Fruit fly (Drosophila melanogaster) whole organism, wandering third instar larva: ENCODE measurements around the gene CG3517.
A peak's percentile ranks its signal among the peaks of the same experiment; 100 is the strongest.

Experiments used
- Abd-B ChIP-seq: fragments of >200 bp; optimal IDR thresholded peaks from 2 replicates; lab custom pipeline; 2017; ENCODE audit warnings: missing biosample characterization, missing genetic modification characterization
- CG32264 ChIP-seq: fragments of 200-800 bp; sonication (Bioruptor generic); optimal IDR thresholded peaks from 2 replicates; lab custom pipeline; 2016; ENCODE audit warnings: missing biosample characterization, missing genetic modification characterization
- CG9705 ChIP-seq: fragments of 200-800 bp; sonication (Bioruptor generic); optimal IDR thresholded peaks from 2 replicates; lab custom pipeline; 2018; ENCODE audit warnings: missing biosample characterization, mild to moderate bottlenecking, missing genetic modification characterization
- CrebA ChIP-seq: fragments of 200-800 bp; sonication (Bioruptor generic); optimal IDR thresholded peaks from 2 replicates; lab custom pipeline; 2016; ENCODE audit warnings: missing biosample characterization, mild to moderate bottlenecking, missing genetic modification characterization, borderline replicate concordance
- Dfd ChIP-seq: fragments of >200 bp; optimal IDR thresholded peaks from 2 replicates; lab custom pipeline; 2017; ENCODE audit warnings: missing biosample characterization, missing genetic modification characterization
- GATAd ChIP-seq: sonication (Bioruptor generic); optimal IDR thresholded peaks from 2 replicates; lab custom pipeline; 2016; ENCODE audit warnings: missing biosample characterization, missing genetic modification characterization
- HLH106 ChIP-seq: fragments of 200-800 bp; optimal IDR thresholded peaks from 3 replicates; lab custom pipeline; 2019; ENCODE audit warnings: missing biosample characterization, mild to moderate bottlenecking, missing genetic modification characterization, moderate library complexity
- Hnf4 ChIP-seq: fragments of 200-800 bp; sonication (Bioruptor generic); optimal IDR thresholded peaks from 2 replicates; lab custom pipeline; 2016; ENCODE audit warnings: missing biosample characterization, mild to moderate bottlenecking, missing genetic modification characterization
- Hr78 ChIP-seq: fragments of >200 bp; optimal IDR thresholded peaks from 2 replicates; lab custom pipeline; 2017; ENCODE audit warnings: missing biosample characterization, missing genetic modification characterization
- Hr83 ChIP-seq: fragments of 200-300 bp; sonication (Bioruptor generic); optimal IDR thresholded peaks from 2 replicates; lab custom pipeline; 2016; ENCODE audit warnings: missing biosample characterization, mild to moderate bottlenecking, missing genetic modification characterization, moderate library complexity; ENCODE audit not compliant: poor library complexity, severe bottlenecking
- Jra ChIP-seq: sonication (Bioruptor generic); optimal IDR thresholded peaks from 2 replicates; lab custom pipeline; 2016; ENCODE audit warnings: missing biosample characterization, missing genetic modification characterization
- Mio ChIP-seq: sonication (Bioruptor generic); optimal IDR thresholded peaks from 2 replicates; lab custom pipeline; 2016; ENCODE audit warnings: missing biosample characterization, missing genetic modification characterization
- Myc ChIP-seq: fragments of >200 bp; optimal IDR thresholded peaks from 2 replicates; lab custom pipeline; 2017
- N ChIP-seq: fragments of >200 bp; optimal IDR thresholded peaks from 2 replicates; lab custom pipeline; 2018; ENCODE audit warnings: missing biosample characterization, missing external identifiers, missing genetic modification characterization
- OdsH ChIP-seq: fragments of 200-800 bp; sonication (Bioruptor generic); optimal IDR thresholded peaks from 2 replicates; lab custom pipeline; 2016; ENCODE audit warnings: missing biosample characterization, mild to moderate bottlenecking, missing genetic modification characterization
- Rel ChIP-seq, 2 experiments: fragments of 200-800 bp; sonication (Bioruptor generic) in 1 of 2; optimal IDR thresholded peaks; 2 replicates in 1 of 2; 3 replicates in 1 of 2; lab custom pipeline; 2016 to 2019; ENCODE audit warnings: mild to moderate bottlenecking in 2 of 2, missing biosample characterization in 2 of 2, missing genetic modification characterization in 2 of 2, moderate library complexity in 1 of 2
- Sp1 ChIP-seq: fragments of 200-800 bp; sonication (Bioruptor generic); optimal IDR thresholded peaks from 3 replicates; lab custom pipeline; 2019; ENCODE audit warnings: missing biosample characterization, mild to moderate bottlenecking, missing genetic modification characterization, moderate library complexity
- Vsx2 ChIP-seq: fragments of 200-300, 225-300 bp; sonication (Bioruptor generic); optimal IDR thresholded peaks from 2 replicates; lab custom pipeline; 2018; ENCODE audit warnings: missing biosample characterization, missing genetic modification characterization; ENCODE audit not compliant: partially characterized antibody
- br ChIP-seq: fragments of 200-800 bp; sonication (Bioruptor generic); optimal IDR thresholded peaks from 2 replicates; lab custom pipeline; 2016; ENCODE audit warnings: missing biosample characterization, missing genetic modification characterization
- brk ChIP-seq: fragments of 200-800 bp; sonication (Bioruptor generic); optimal IDR thresholded peaks from 2 replicates; lab custom pipeline; 2016; ENCODE audit warnings: missing biosample characterization, mild to moderate bottlenecking, missing genetic modification characterization
- dl ChIP-seq, 2 experiments: fragments of 175-275, 200-275 bp in 1 of 2; fragments of 200-275 bp in 1 of 2; sonication (Bioruptor generic); optimal IDR thresholded peaks; lab custom pipeline; 2018; ENCODE audit warnings: mild to moderate bottlenecking in 2 of 2, missing biosample characterization in 2 of 2, missing genetic modification characterization in 2 of 2, moderate library complexity in 2 of 2; ENCODE audit not compliant: partially characterized antibody in 2 of 2, insufficient read depth in 1 of 2
- dmrt93B ChIP-seq: fragments of 200-800 bp; sonication (Bioruptor generic); optimal IDR thresholded peaks from 2 replicates; lab custom pipeline; 2018; ENCODE audit warnings: missing biosample characterization, mild to moderate bottlenecking, missing genetic modification characterization
- dsf ChIP-seq: sonication (Bioruptor generic); optimal IDR thresholded peaks from 2 replicates; lab custom pipeline; 2016; ENCODE audit warnings: missing biosample characterization, missing genetic modification characterization, borderline replicate concordance
- ey ChIP-seq: fragments of 200-800 bp; sonication (Bioruptor generic); optimal IDR thresholded peaks from 2 replicates; lab custom pipeline; 2016; ENCODE audit warnings: missing biosample characterization, missing genetic modification characterization
- fru ChIP-seq: fragments of 200-800 bp; sonication (Bioruptor generic); optimal IDR thresholded peaks from 3 replicates; lab custom pipeline; 2016; ENCODE audit warnings: missing biosample characterization, mild to moderate bottlenecking, missing genetic modification characterization
- h ChIP-seq: fragments of 200-800 bp; sonication (Bioruptor generic); optimal IDR thresholded peaks from 3 replicates; lab custom pipeline; 2016; ENCODE audit warnings: missing biosample characterization, mild to moderate bottlenecking, missing genetic modification characterization
- jim ChIP-seq: fragments of 175-275, 200-325 bp; sonication (Bioruptor generic); optimal IDR thresholded peaks from 2 replicates; lab custom pipeline; 2016; ENCODE audit warnings: missing biosample characterization, mild to moderate bottlenecking, missing genetic modification characterization
- lola ChIP-seq: fragments of >200 bp; optimal IDR thresholded peaks from 2 replicates; lab custom pipeline; 2017; ENCODE audit warnings: missing biosample characterization, missing genetic modification characterization
- pan ChIP-seq: fragments of >200 bp; optimal IDR thresholded peaks from 2 replicates; lab custom pipeline; 2017
- psq ChIP-seq: fragments of 200-800 bp; sonication (Bioruptor generic); optimal IDR thresholded peaks from 3 replicates; lab custom pipeline; 2017; ENCODE audit warnings: missing biosample characterization, mild to moderate bottlenecking, missing genetic modification characterization, moderate library complexity
- rgr ChIP-seq: fragments of 200-800 bp; sonication (Bioruptor generic); optimal IDR thresholded peaks from 3 replicates; lab custom pipeline; 2016; ENCODE audit warnings: missing biosample characterization, mild to moderate bottlenecking, missing genetic modification characterization
- sage ChIP-seq: fragments of 200-800 bp; sonication (Bioruptor generic); optimal IDR thresholded peaks from 2 replicates; lab custom pipeline; 2016; ENCODE audit warnings: missing biosample characterization, mild to moderate bottlenecking, missing genetic modification characterization
- tai ChIP-seq: sonication (Bioruptor generic); optimal IDR thresholded peaks from 2 replicates; lab custom pipeline; 2016; ENCODE audit warnings: missing biosample characterization, missing genetic modification characterization
- usp ChIP-seq: fragments of >200 bp; optimal IDR thresholded peaks from 2 replicates; lab custom pipeline; 2017; ENCODE audit warnings: missing biosample characterization, missing genetic modification characterization

Gene CG3517

dm6 chr3R:19460409-19461217 lies 35.6 kb upstream of the CG3517 start, which contains the start of gene Dys (continued):
- TF ChIP-seq dmrt93B (GFP tag; lab: Kevin White, UChicago) (peak; percentile 70), brk (GFP tag; lab: Kevin White, UChicago) (peak; percentile 85), CG9705 (GFP tag; lab: Kevin White, UChicago) (no peak), Abd-B (no peak)

DNA sequence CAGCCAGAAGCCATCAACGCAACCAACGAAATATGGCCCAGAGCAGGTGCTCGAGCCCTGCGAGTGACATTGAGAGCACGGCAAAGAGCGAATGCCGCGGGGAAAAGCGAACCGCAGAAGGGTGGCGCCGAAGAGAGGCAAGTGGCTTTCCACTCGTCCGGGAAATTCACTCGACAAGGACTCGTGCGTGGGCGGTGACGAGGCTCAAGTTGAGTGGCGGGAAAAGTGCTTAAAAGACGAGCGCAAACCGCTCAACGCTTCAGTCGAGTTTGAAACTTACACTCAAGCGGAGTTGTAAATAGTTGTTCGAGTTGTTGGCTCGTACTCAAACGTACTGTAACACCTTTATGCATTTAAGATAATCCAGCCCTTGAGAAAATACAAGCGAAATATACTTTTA lies 12.6 kb downstream of the CG3517 start, which contains the start of gene CG31221:
Gene CG31221, plus strand, starts transcription at position 256 of the 400 bp plus-strand sequence.
- TF ChIP-seq CG32264 (GFP tag; lab: Kevin White, UChicago) (no peak), dmrt93B (GFP tag; lab: Kevin White, UChicago) (no peak), Abd-B (no peak), Dfd (GFP tag; lab: Kevin White, UChicago) (no peak), OdsH (GFP tag; lab: Kevin White, UChicago) (no peak), Myc (no peak), GATAd (no peak), br (GFP tag; lab: Kevin White, UChicago) (no peak), fru (GFP tag; lab: Kevin White, UChicago) (no peak), Hr78 (GFP tag; lab: Kevin White, UChicago) (no peak), sage (GFP tag; lab: Kevin White, UChicago) (no peak)

dm6 chr3R:19411371-19411770 lies 13.6 kb downstream of the CG3517 start:
- TF ChIP-seq br (GFP tag; lab: Kevin White, UChicago) = no peak
- TF ChIP-seq psq = no peak
- TF ChIP-seq CrebA = no peak
- TF ChIP-seq OdsH (GFP tag; lab: Kevin White, UChicago) = no peak
- TF ChIP-seq Hnf4 (GFP tag; lab: Kevin White, UChicago) = no peak
- no peak for TF ChIP-seq HLH106 (tag; lab: Kevin White, UChicago)
- no peak for TF ChIP-seq tai
- TF ChIP-seq jim = no peak
- no peak for TF ChIP-seq Vsx2 (GFP tag; lab: Kevin White, UChicago)
- TF ChIP-seq rgr (GFP tag; lab: Kevin White, UChicago) = no peak
- no peak for TF ChIP-seq Sp1
- TF ChIP-seq Jra = no peak
- TF ChIP-seq Mio (GFP tag; lab: Kevin White, UChicago) = no peak
- no peak for TF ChIP-seq dmrt93B (GFP tag; lab: Kevin White, UChicago)
- no peak for TF ChIP-seq dl (GFP tag; optimal IDR thresholded peaks at IDR 0.05; lab: Kevin White, UChicago; ENCODE audit: insufficient read depth in 1 of 2, partially characterized antibody in 2 of 2)
- no peak for TF ChIP-seq N (GFP tag; lab: Kevin White, UChicago)
- TF ChIP-seq Dfd (GFP tag; lab: Kevin White, UChicago) = no peak
- no peak for TF ChIP-seq Myc
- TF ChIP-seq fru (GFP tag; lab: Kevin White, UChicago) = no peak
- TF ChIP-seq Hr78 (GFP tag; lab: Kevin White, UChicago) = no peak

- no peak for TF ChIP-seq Dfd (GFP tag; lab: Kevin White, UChicago)
- TF ChIP-seq pan (lab: Kevin White, UChicago) = no peak
Observed at dm6 chr3R:19408573-19408972, 16.4 kb downstream of the CG3517 start, which contains the start of gene CG11626. Gene CG11626 (plus strand): TSS chr3R:19408873.

DNA sequence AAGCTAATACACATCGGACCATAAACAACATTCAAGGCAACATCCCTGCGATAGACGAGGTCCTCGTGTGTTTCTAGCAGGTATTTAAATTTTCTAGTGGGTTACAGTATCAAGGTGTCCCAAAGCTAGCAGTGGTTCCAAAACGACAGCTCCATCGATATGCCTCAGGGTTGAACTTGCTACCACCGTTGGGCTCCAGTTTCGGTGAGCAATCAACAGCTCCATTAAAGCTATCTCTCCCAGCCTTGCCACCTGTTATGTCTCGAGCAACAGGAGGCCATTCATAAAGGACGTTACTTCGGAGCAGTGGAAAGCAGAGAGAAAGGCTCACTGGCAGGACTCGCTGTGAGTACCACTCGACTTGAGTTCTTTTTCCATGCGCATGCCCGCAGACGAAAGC lies 18.1 kb downstream of the CG3517 start:
- TF ChIP-seq Jra (no peak), dsf (GFP tag; lab: Kevin White, UChicago) (no peak), lola (GFP tag; lab: Kevin White, UChicago) (no peak), rgr (GFP tag; lab: Kevin White, UChicago) (no peak), dmrt93B (GFP tag; lab: Kevin White, UChicago) (no peak), Hr83 (GFP tag; lab: Kevin White, UChicago) (no peak), tai (no peak), usp (GFP tag; lab: Kevin White, UChicago) (no peak), fru (GFP tag; lab: Kevin White, UChicago) (no peak), h (GFP tag; lab: Kevin White, UChicago) (no peak), sage (GFP tag; lab: Kevin White, UChicago) (no peak), ey (GFP tag; lab: Kevin White, UChicago) (no peak), CG9705 (GFP tag; lab: Kevin White, UChicago) (no peak), Rel (GFP tag; optimal IDR thresholded peaks at IDR 0.05; lab: Kevin White, UChicago) (no peak), Rel (tag; optimal IDR thresholded peaks at IDR 0.05; lab: Kevin White, UChicago) (no peak), Mio (GFP tag; lab: Kevin White, UChicago) (no peak)
